Fruit fly (Drosophila melanogaster) S2 (cell line): ENCODE measurements around the gene CG31407.

Experiments
- CG8478 ChIP-seq: fragments of >200 bp; optimal IDR thresholded peaks from 2 replicates; lab custom pipeline; 2018
- CTCF ChIP-seq, 2 experiments: fragments of >200 bp; optimal IDR thresholded peaks; 2 replicates each; lab custom pipeline; 2018

CG31407 gene

dm6 chr3R:10025050-10025449 lies at the start of gene CG31407:
Gene CG31407 (minus strand): TSS chr3R:10025150.
- TF ChIP-seq CTCF (optimal IDR thresholded peaks at IDR 0.05; lab: Kevin White, UChicago) (no peak), CG8478 (no peak)

- no peak for TF ChIP-seq CG8478
- no peak for TF ChIP-seq CTCF (optimal IDR thresholded peaks at IDR 0.05; lab: Kevin White, UChicago)
These were observed 45.9 kb upstream of the CG31407 start, which contains the start of gene nerfin-2 for dm6 chr3R:10070817-10071216. Gene nerfin-2 (plus strand): TSS chr3R:10071117.

DNA sequence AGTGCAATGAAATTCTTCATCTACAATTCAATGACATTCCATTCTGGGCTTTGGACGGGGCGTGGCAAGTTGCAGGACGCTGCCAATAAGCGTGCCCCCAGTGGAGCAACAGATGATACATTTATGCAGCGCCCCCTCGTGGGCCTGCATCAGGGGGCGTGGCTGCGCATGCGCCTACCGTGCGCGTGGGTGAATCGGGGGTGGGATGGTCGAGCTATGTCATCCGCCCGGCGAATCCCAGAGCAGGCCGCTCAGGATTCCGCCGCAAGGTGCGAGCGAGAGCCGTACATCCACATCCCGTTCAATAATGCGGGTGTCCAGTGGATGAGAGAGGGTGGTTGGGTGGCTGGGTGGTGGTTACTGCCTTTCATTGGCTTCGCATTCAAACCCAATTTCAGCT lies 45.2 kb upstream of the CG31407 start:
- no peak for TF ChIP-seq CTCF (optimal IDR thresholded peaks at IDR 0.05; lab: Kevin White, UChicago)

DNA sequence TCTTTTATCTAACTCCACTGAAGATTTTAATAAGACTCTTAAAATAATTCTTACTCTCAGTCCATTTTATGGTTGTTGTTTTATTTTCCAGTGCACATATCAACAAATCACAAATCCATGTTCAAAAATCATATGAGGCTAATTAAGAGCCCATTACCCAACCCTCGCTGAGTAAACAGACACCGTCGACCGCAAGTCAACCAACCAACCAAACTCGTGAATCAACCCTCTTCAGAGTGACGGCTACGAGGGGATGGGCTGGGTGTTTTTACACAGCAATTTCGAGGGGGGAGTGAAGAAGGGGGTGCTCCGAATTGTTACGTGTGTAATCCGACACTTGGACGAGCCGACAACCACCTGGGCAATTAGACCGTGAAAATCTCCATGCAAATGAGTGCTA lies 43.8 kb upstream of the CG31407 start:
- TF ChIP-seq CTCF (optimal IDR thresholded peaks at IDR 0.05; lab: Kevin White, UChicago) (no peak), CG8478 (no peak)

- TF ChIP-seq CTCF (optimal IDR thresholded peaks at IDR 0.05; lab: Kevin White, UChicago), result no peak
- no peak for TF ChIP-seq CG8478
These were observed 42.7 kb upstream of the CG31407 start, which contains the start of gene CG33784 for dm6 chr3R:10067605-10068004. Gene CG33784 (plus strand): TSS chr3R:10067905.

dm6 chr3R:10066470-10066869 lies 41.5 kb upstream of the CG31407 start, which contains the start of gene CG33783:
Gene CG33783 (plus strand): TSS chr3R:10066770.
- TF ChIP-seq CG8478 (no peak), CTCF (optimal IDR thresholded peaks at IDR 0.05; lab: Kevin White, UChicago) (no peak)

dm6 chr3R:10063707-10064106 lies 38.8 kb upstream of the CG31407 start, which contains the start of gene CG33631:
Gene CG33631 (plus strand): TSS chr3R:10064007.
- TF ChIP-seq CTCF (optimal IDR thresholded peaks at IDR 0.05; lab: Kevin White, UChicago), result no peak
- no peak for TF ChIP-seq CG8478

DNA sequence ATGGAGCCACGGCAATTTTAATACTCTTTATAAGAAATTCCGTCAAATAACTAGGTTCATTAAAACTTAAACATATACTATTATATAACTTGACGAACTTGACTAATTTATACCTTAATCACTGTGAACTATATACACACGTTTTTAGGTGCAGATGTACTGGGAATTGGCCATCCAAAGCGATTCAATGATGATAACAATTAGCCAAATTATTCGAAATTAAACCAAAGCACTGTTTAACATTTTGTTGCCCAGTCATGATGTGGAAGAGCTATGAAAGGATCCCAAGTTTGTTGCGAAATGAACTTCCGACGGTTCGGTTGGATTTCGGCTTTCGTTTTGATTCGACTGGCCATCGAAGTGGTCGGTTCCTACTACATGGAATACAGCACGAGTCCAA lies 37.4 kb upstream of the CG31407 start, which contains the start of gene CG33630:
Gene CG33630 (plus strand): TSS at position 301 of the 400 bp plus-strand sequence.
- TF ChIP-seq CTCF (optimal IDR thresholded peaks at IDR 0.05; lab: Kevin White, UChicago) (no peak), CG8478 (no peak)

DNA sequence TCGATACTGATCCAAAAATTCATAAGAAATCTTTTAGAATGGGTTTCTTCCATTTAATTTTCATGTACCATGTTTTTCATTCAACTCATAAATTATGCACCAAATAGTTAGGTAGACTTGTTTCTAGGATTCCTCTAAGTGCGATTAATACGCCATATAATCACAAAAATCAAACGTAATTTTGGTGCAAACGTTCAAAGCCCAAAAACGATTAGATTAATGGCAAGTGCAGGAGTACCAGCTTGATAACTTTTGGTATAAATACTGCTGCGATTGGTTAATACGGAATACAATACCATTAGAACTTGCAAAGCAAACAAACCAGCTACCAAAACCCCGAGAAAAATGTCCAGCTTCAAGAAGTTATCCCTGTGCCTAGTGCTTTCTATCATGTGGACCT lies 35.0 kb upstream of the CG31407 start, which contains the start of gene Npc2c:
Gene Npc2c (plus strand): TSS at position 301 of the 400 bp plus-strand sequence.
- no peak for TF ChIP-seq CG8478
- no peak for TF ChIP-seq CTCF (optimal IDR thresholded peaks at IDR 0.05; lab: Kevin White, UChicago)

DNA sequence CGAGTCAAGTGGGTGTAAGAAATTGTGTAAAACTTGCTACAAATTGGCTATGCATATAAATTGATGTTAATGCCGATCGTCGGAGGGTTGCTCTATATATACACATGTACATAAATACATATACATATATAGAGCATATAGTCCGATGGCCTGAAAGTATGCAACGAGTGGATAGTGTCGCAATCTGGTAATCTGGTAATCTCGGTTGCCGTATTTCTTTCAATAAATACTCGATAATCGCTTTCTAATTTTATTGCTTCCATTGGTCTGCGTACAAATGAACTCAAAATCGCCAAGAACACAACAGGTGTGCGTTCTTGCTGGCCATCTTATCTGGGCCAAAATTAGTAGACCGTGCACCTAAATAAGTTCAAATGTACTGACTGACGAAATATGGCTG lies 34.4 kb upstream of the CG31407 start:
- TF ChIP-seq CTCF (optimal IDR thresholded peaks at IDR 0.05; lab: Kevin White, UChicago) (no peak), CG8478 (no peak)

- TF ChIP-seq CG8478 (no peak), CTCF (optimal IDR thresholded peaks at IDR 0.05; lab: Kevin White, UChicago) (no peak)
These were observed 31.7 kb upstream of the CG31407 start for dm6 chr3R:10056647-10057046.

DNA sequence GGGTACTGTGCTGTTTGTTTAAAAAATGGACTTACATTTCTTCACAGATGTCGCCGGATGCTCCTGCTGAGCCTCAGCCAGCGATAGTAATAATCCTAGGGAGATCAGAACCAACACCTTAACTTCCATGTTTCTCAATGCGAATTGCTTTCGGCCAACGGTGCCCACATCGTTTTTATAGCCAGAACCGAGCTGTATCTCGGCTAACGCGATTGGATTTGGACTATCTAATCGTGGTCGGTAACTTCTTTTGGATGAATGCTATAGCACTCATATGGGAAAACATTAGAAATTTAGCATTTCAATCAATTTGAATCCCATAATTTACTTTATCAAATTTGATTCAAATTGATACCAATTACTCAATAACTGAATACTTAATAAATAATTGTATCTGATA lies 31.0 kb upstream of the CG31407 start, which contains the start of gene Npc2d:
Gene Npc2d (minus strand): TSS at position 133 of the 400 bp plus-strand sequence.
- TF ChIP-seq CG8478, result no peak
- TF ChIP-seq CTCF (optimal IDR thresholded peaks at IDR 0.05; lab: Kevin White, UChicago), result no peak

DNA sequence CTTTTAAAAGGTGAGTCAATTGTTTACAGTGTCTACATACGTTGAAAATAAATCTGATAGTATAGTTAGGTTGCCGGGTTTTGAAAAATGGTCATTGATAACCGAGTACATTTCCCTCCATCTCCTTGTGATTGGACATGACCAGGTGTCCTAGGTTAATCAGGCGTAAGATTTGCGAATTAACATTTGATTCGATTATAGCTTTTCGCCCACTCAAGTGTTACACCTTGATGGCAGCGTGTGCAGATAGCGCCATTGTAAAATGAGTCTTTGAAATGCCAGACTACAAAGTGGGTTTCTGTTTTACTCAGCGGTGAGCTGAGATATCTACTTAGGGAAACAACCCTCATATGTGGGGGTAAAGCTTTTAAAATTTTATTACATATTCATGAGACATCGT lies 30.1 kb upstream of the CG31407 start:
- no peak for TF ChIP-seq CG8478
- no peak for TF ChIP-seq CTCF (optimal IDR thresholded peaks at IDR 0.05; lab: Kevin White, UChicago)

DNA sequence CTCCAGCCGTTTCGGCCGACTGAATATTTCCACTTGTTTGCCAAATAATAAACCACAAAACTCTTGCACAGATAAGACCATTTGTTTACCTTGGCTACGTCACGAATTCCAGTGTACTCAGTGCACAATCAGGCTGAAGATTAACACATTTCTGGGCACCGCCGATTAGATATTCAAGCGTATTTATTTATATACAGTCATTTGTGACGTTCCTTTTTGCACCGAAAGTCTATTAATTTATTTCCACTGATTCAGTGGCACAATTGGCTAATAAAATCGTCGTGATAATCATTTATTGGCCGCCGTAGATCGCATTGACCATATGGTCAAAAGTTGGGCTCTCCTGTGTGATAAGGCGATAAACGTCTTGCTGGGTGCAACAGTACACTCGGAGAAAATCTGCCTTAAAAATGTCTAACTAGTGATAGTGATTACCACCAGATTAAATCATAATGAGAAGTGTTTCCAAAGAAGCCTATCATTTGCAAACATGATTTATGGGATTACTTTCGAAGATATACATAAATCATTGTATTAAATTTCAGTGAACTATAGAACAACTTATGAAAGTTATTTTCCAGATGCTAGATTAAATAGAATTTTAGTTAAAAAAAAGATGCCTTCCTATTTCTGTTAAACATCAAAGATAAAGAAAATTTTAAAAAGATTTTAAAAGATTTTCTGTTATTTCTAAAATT lies 29.5 kb upstream of the CG31407 start:
- TF ChIP-seq CG8478, result no peak
- TF ChIP-seq CTCF (optimal IDR thresholded peaks at IDR 0.05; lab: Kevin White, UChicago), result no peak

dm6 chr3R:10053559-10053958 lies 28.6 kb upstream of the CG31407 start:
- TF ChIP-seq CG8478 (no peak), CTCF (optimal IDR thresholded peaks at IDR 0.05; lab: Kevin White, UChicago) (no peak)

dm6 chr3R:10052695-10053382 lies 27.9 kb upstream of the CG31407 start, which contains the start of the genes Fancl and Npc2e:
Gene Fancl (minus strand): TSS chr3R:10052869.
Gene Npc2e (plus strand): TSS chr3R:10053332.
- TF ChIP-seq CTCF (optimal IDR thresholded peaks at IDR 0.05; lab: Kevin White, UChicago), result no peak
- TF ChIP-seq CG8478, result no peak
